Worm (Caenorhabditis elegans) whole organism, early embryonic: ENCODE data around the gene srw-89.

Source experiments
- B0310.2 ChIP-seq: sonication (generic microtip); optimal IDR thresholded peaks from 2 replicates; lab custom pipeline; 2016; ENCODE audit warnings: mild to moderate bottlenecking, missing genetic modification characterization, missing compliant biosample characterization
- F13C5.2 ChIP-seq: sonication (generic microtip); optimal IDR thresholded peaks from 2 replicates; lab custom pipeline; 2017; ENCODE audit warnings: mild to moderate bottlenecking, missing genetic modification characterization, inconsistent platforms, missing compliant biosample characterization
- aly-1 ChIP-seq: sonication (generic microtip); optimal IDR thresholded peaks from 2 replicates; lab custom pipeline; 2016; ENCODE audit warnings: missing genetic modification characterization, missing compliant biosample characterization
- ama-1 ChIP-seq: fragments of 150-350 bp; optimal IDR thresholded peaks from 2 replicates; lab custom pipeline; 2014
- ceh-13 ChIP-seq: fragments of 200-800 bp; sonication (Bioruptor generic); optimal IDR thresholded peaks from 2 replicates; lab custom pipeline; 2018; ENCODE audit warnings: mild to moderate bottlenecking, missing genetic modification characterization, missing compliant biosample characterization
- ceh-36 ChIP-seq: sonication (generic microtip); optimal IDR thresholded peaks from 2 replicates; lab custom pipeline; 2016; ENCODE audit warnings: missing genetic modification characterization, inconsistent platforms, missing compliant biosample characterization
- ets-7 ChIP-seq: sonication (generic microtip); optimal IDR thresholded peaks from 2 replicates; lab custom pipeline; 2016; ENCODE audit warnings: missing genotype, missing genetic modification characterization, missing compliant biosample characterization
- flt-1 ChIP-seq: fragments of 200-800 bp; sonication (Bioruptor generic); IDR thresholded peaks from 2 replicates; pipeline ENCODE4 v1.3.6; 2022; ENCODE audit warnings: missing genetic modification characterization, missing compliant biosample characterization
- hmbx-1 ChIP-seq: sonication (generic microtip); optimal IDR thresholded peaks from 2 replicates; lab custom pipeline; 2016; ENCODE audit warnings: mild to moderate bottlenecking, missing genetic modification characterization, missing compliant biosample characterization
- hmg-4 ChIP-seq: fragments of 200-800 bp; sonication (Bioruptor generic); optimal IDR thresholded peaks from 2 replicates; lab custom pipeline; 2018; ENCODE audit warnings: mild to moderate bottlenecking, missing genetic modification characterization, missing compliant biosample characterization
- hnd-1 ChIP-seq: sonication (generic microtip); optimal IDR thresholded peaks from 2 replicates; lab custom pipeline; 2016; ENCODE audit warnings: missing genetic modification characterization, missing compliant biosample characterization
- pes-1 ChIP-seq: fragments of 200-800 bp; sonication (Bioruptor generic); IDR thresholded peaks from 2 replicates; pipeline ENCODE4 v1.3.6; 2022; ENCODE audit warnings: missing genetic modification reagents, missing genetic modification characterization, missing compliant biosample characterization
- scrt-1 ChIP-seq: fragments of 200-800 bp; sonication (Bioruptor generic); IDR thresholded peaks from 2 replicates; pipeline ENCODE4 v1.3.6; 2022; ENCODE audit warnings: missing genetic modification characterization, missing compliant biosample characterization
- sea-1 ChIP-seq: fragments of 200-800 bp; sonication (Bioruptor generic); conservative IDR thresholded peaks from 2 replicates; pipeline ENCODE4 v1.3.6; 2022; ENCODE audit warnings: missing genetic modification characterization, missing compliant biosample characterization
- tbx-11 ChIP-seq: fragments of 200-800 bp; sonication (Bioruptor generic); IDR thresholded peaks from 2 replicates; pipeline ENCODE4 v1.3.6; 2022; ENCODE audit warnings: missing genetic modification characterization, missing compliant biosample characterization
- tbx-37 ChIP-seq: fragments of 200-800 bp; sonication (Bioruptor generic); conservative IDR thresholded peaks from 2 replicates; pipeline ENCODE4 v1.3.6; 2022; ENCODE audit warnings: missing genetic modification reagents, missing genetic modification characterization, missing compliant biosample characterization
- tra-4 ChIP-seq: sonication (generic microtip); optimal IDR thresholded peaks from 2 replicates; lab custom pipeline; 2017; ENCODE audit warnings: missing genetic modification characterization, missing compliant biosample characterization

srw-89 gene

DNA sequence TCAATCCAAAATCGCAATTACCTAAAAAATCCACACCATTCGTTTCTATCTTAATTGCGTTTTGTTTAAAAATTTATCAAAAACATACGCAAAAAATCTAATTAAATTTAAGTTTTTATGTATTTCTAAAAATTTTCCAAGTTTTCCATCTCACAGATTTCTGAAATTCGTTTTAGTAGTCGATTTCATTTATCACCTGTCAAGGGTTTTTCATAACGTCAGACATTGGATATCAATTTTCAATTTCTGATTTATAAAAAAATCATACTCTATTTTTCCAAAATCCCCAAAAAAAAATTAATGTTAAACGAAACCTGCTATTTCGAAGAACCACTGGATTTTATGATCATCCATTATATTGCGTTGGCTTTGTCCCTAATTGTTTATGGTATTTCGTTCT is 6.7 kb upstream of the srw-89 start, which contains the start of gene srh-4:
Gene srh-4 (plus strand): TSS at position 301 of the 400 bp plus-strand sequence.
- TF ChIP-seq sea-1 (no peak), tbx-11 (GFP tag; lab: Robert Waterston, UW) (no peak), F13C5.2 (no peak), ets-7 (no peak), ama-1 (lab: Kevin White, UChicago) (no peak)

DNA sequence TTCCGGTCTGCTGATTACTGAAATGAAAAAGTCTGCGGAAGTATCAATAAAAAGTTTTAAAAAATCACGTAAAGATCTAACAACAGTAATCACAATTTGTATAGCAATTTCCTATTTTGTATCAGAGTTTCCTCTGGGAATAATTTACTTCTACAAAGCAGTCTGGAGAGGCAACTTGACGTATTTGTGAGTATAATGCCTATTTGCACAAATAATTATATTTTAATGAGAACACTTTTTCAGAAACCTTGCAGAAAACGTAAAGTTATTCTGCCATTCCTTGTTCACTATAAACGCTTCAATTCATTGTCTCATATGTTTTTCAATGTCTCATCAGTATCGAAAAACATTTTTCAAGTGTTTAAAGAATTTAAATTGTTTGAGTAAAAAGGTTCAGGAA is 1.7 kb downstream of the srw-89 start:
- no peak for TF ChIP-seq scrt-1 (GFP tag; lab: Robert Waterston, UW)
- no peak for TF ChIP-seq ceh-36 (tag; lab: Kevin White, UChicago)
- TF ChIP-seq ama-1 (lab: Kevin White, UChicago) = no peak
- no peak for TF ChIP-seq aly-1 (tag; lab: Kevin White, UChicago)
- TF ChIP-seq hmbx-1 = no peak
- no peak for TF ChIP-seq hnd-1 (tag; lab: Kevin White, UChicago)
- TF ChIP-seq flt-1 (GFP tag; lab: Robert Waterston, UW) = no peak
- TF ChIP-seq ets-7 = no peak
- no peak for TF ChIP-seq pes-1 (GFP tag; lab: Robert Waterston, UW)
- TF ChIP-seq B0310.2 (tag; lab: Kevin White, UChicago) = no peak
- TF ChIP-seq hmg-4 (GFP tag; lab: Kevin White, UChicago) = no peak

DNA sequence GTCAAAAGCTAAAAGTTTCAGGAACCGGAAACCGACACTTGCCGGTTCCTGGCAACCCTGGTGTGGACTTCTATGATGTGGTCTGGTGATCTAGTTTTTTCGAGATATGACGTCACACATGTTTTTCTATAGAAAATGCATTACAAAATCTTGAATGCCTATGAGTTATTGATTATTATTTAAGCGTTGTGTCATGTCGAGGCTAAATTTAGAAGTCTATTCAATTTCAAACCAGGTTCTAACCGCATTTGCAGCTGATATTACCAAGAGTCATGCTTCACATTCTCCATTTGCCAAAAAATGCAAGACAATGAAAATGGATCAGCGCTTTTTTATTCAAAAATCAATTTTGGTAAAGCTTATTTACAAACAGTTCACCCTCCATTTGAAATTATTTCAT is 2.3 kb downstream of the srw-89 start, which contains the start of gene K09D9.3:
Gene K09D9.3 (plus strand): TSS at position 301 of the 400 bp plus-strand sequence.
- TF ChIP-seq ceh-13 (GFP tag; lab: Kevin White, UChicago) = no peak
- no peak for TF ChIP-seq tbx-37 (GFP tag; lab: Robert Waterston, UW)
- no peak for TF ChIP-seq hmg-4 (GFP tag; lab: Kevin White, UChicago)
- TF ChIP-seq B0310.2 (tag; lab: Kevin White, UChicago) = no peak
- TF ChIP-seq scrt-1 (GFP tag; lab: Robert Waterston, UW) = no peak
- TF ChIP-seq flt-1 (GFP tag; lab: Robert Waterston, UW) = no peak
- no peak for TF ChIP-seq tra-4 (tag; lab: Kevin White, UChicago)
- no peak for TF ChIP-seq hnd-1 (tag; lab: Kevin White, UChicago)

DNA sequence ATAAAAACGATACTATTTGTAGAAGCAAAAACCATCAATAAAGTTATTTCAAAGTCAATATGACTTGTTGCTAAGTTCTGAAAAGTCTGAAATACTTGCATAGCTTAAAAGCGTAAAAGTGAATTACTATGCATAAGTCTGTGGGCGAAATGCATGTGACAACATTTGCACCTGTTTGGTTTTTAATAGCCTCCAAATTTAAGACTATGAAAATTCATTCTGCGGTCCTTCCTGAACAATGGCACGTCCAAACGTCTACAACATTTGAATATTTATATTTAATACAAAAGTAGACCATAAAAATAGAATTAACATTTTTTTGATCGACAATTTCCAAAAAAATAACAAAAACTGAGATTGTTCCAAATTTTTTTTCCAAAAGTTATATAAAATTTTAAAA is 4.9 kb downstream of the srw-89 start, which contains the start of gene K09D9.14:
Gene K09D9.14 (minus strand): TSS at position 101 of the 400 bp plus-strand sequence.
- TF ChIP-seq scrt-1 (GFP tag; lab: Robert Waterston, UW) (no peak), flt-1 (GFP tag; lab: Robert Waterston, UW) (no peak), F13C5.2 (no peak), sea-1 (no peak), tbx-11 (GFP tag; lab: Robert Waterston, UW) (no peak), B0310.2 (tag; lab: Kevin White, UChicago) (no peak), pes-1 (GFP tag; lab: Robert Waterston, UW) (no peak), ceh-36 (tag; lab: Kevin White, UChicago) (no peak), ama-1 (lab: Kevin White, UChicago) (no peak), hnd-1 (tag; lab: Kevin White, UChicago) (no peak), ceh-13 (GFP tag; lab: Kevin White, UChicago) (no peak), tra-4 (tag; lab: Kevin White, UChicago) (no peak)

DNA sequence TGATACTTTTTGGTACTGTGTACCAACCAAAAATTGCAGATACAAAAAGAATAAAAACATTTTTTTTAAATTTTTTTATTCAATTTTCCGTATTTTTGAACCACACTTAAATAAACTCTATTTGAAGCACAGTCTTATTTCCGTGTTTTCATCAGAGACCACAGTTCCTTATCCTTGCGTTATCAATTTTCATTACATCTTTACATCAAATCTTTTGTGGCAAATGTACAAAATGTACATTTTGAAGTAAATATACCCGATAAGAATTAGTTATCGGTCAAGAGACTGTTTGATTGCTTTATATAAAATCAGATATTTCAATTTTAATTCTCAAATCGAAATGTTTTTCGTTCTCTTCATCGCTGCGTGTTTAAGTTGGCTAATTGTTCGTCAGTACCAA is 5.4 kb downstream of the srw-89 start, which contains the start of gene cyp-35A3:
Gene cyp-35A3 (plus strand): TSS at position 301 of the 400 bp plus-strand sequence.
- TF ChIP-seq hmbx-1 (no peak), hmg-4 (GFP tag; lab: Kevin White, UChicago) (no peak), tra-4 (tag; lab: Kevin White, UChicago) (no peak)

DNA sequence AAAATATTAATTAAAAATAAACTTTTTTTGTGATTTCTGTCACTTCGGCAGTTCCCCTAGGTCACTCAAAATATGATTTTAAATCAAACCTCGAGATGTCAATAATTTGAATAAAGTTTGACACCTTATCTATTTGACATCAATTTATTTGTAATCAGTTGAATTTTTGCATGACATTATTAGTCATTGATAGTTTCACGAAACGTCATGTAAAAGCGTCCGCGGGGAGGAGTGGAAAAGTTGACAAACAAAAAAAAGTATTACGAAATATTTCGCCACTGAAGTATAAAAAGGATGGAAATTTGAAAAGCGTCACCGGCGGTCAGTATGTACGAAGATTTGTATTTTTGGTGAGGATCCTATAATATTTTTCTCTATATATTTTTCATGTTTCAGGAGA is 7.9 kb downstream of the srw-89 start, which contains the start of gene K09D9.1:
Gene K09D9.1 (plus strand): TSS at position 271 of the 400 bp plus-strand sequence.
- TF ChIP-seq F13C5.2 (no peak), scrt-1 (GFP tag; lab: Robert Waterston, UW) (no peak), ceh-36 (tag; lab: Kevin White, UChicago) (no peak), tra-4 (tag; lab: Kevin White, UChicago) (no peak), sea-1 (no peak), tbx-11 (GFP tag; lab: Robert Waterston, UW) (no peak), B0310.2 (tag; lab: Kevin White, UChicago) (no peak), ceh-13 (GFP tag; lab: Kevin White, UChicago) (no peak), ets-7 (no peak), hmbx-1 (no peak), aly-1 (tag; lab: Kevin White, UChicago) (no peak), tbx-37 (GFP tag; lab: Robert Waterston, UW) (no peak)

DNA sequence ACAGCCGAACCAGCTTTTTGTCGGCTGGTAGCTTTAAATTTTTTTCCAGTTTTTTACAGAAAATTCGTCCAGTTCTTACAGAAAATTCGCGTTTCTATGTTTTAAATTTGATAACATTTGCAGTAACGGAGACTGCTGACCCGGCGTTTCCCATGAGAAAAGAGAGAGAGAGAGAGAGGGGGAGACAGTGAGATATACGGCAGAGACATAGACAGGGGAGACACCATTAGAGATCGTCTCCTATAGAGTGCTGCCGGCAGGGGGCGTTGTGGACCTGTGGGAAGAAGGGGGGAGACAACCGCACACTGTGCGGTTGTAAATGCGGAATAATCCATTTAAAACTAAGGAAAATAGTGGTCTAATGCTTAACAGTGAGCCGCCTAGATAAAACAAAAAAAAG is 12.7 kb downstream of the srw-89 start:
- 0 out of 2 replicates have a peak, but pooled peaks have one; percentile 23 for TF ChIP-seq flt-1 (GFP tag; lab: Robert Waterston, UW)
- TF ChIP-seq ceh-13 (GFP tag; lab: Kevin White, UChicago) = no peak

DNA sequence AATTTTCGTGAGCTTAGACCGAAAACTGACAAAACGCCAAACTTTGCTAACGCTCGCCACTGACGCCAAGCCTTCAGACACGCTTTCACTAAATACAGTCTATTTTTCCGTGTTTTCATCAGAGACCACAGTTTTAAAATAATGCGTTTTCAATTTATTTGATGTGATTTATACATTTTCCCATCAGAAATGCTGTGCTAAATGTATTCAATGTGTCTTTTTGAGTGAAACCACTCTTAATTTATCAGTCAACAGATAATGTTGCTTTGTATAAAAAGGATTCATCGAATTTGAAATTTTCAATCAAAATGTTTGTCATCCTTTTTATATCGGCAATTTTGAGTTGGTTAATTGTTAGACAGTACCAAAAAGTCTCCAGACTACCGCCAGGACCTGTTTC is 14.4 kb downstream of the srw-89 start, which contains the start of gene cyp-35A4:
Gene cyp-35A4 (plus strand): TSS at position 301 of the 400 bp plus-strand sequence.
- TF ChIP-seq hmg-4 (GFP tag; lab: Kevin White, UChicago) (no peak), flt-1 (GFP tag; lab: Robert Waterston, UW) (no peak), hmbx-1 (no peak), tbx-11 (GFP tag; lab: Robert Waterston, UW) (no peak)

DNA sequence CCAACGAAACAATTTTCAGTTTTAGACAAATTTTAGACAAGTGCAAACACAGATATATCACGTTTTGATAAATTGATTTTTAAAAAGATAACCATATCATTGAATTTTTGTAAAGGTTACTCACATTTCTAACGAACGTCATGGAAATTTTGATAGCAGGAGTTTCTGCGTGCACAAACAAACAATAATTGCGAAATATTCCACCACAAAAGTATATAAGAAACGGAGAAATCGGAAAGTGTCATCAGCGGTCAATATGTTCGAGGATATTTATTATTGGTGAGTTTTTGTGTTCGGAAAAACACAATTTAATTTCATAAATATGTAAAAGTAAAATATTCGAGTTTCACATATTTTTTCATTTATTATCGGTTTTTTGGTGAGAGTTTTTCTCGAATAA is 17.4 kb downstream of the srw-89 start, which contains the start of gene C49G7.7:
Gene C49G7.7 (plus strand): TSS at position 174 of the 400 bp plus-strand sequence.
- no peak for TF ChIP-seq ama-1 (lab: Kevin White, UChicago)
- no peak for TF ChIP-seq flt-1 (GFP tag; lab: Robert Waterston, UW)
- TF ChIP-seq sea-1 = no peak
- no peak for TF ChIP-seq ceh-36 (tag; lab: Kevin White, UChicago)
- TF ChIP-seq ceh-13 (GFP tag; lab: Kevin White, UChicago) = no peak
- no peak for TF ChIP-seq scrt-1 (GFP tag; lab: Robert Waterston, UW)
- no peak for TF ChIP-seq F13C5.2
- no peak for TF ChIP-seq ets-7
- TF ChIP-seq tbx-11 (GFP tag; lab: Robert Waterston, UW) = no peak
- TF ChIP-seq hnd-1 (tag; lab: Kevin White, UChicago) = no peak
